Fruit fly (Drosophila melanogaster): ENCODE measurements around the gene Sfp36F.

Gene Sfp36F

DNA sequence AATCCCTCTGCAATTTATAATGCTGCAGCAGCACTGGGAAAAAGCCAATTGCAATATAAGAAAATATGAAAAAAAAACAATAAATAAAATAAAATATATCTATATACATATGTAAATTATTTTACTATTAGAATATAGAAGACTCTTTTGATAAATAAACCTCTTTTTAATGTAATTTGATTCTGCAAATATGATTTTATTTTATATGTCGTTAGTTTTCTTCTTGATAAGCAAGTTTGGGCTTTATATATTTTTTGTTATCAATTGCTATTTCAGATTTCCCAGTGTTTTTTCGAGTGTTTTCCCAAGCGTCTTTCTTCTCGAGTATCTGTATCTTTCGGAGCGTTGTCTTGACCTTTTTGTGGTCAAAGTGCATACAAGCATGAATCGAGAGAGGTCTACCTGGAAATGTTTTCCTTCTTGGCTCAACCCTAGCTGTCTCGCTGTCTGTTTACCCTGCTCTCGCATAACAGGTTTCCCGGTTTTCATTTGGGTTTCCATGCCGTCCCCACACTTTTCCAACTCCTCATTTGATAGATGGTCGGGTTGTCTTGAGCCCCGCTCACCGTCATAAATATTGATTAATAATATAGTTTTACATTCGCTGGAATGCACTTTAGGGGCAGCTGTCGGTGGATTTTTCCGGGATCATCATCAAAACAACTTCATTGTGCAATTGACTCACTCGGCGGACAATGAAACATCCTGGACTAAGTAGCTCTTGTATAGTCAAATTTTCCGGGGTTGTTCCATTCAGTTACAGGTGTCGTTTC lies 12.9 kb downstream of the Sfp36F start (continued):
- no peak for TF ChIP-seq gro (GFP tag; optimal IDR thresholded peaks at IDR 0.05)
- TF ChIP-seq tio (GFP tag; optimal IDR thresholded peaks at IDR 0.05), result peak; percentile 56
- TF ChIP-seq ro (GFP tag; IDR thresholded peaks at IDR 0.05), result no peak
- TF ChIP-seq Hr78 (GFP tag; optimal IDR thresholded peaks at IDR 0.05), result peak in 1 of 2 experiments; percentile 88
- TF ChIP-seq CG6175 (GFP tag; IDR thresholded peaks at IDR 0.05), result no peak
- no peak for TF ChIP-seq nom (GFP tag; optimal IDR thresholded peaks at IDR 0.05)
- peak; percentile 12 for TF ChIP-seq Xbp1 (GFP tag; optimal IDR thresholded peaks at IDR 0.05)
- no peak for TF ChIP-seq caup (GFP tag; optimal IDR thresholded peaks at IDR 0.05; ENCODE audit: severe bottlenecking)
- no peak for TF ChIP-seq CG32532 (GFP tag; IDR thresholded peaks at IDR 0.05)
- TF ChIP-seq zf30C (GFP tag; optimal IDR thresholded peaks at IDR 0.05), result peak; percentile 92
- no peak for TF ChIP-seq hkb (optimal IDR thresholded peaks at IDR 0.05)
- no peak for TF ChIP-seq hkb (GFP tag; IDR thresholded peaks at IDR 0.05)
- peak; percentile 89 for TF ChIP-seq CG17829 (tag; optimal IDR thresholded peaks at IDR 0.05)
- peak; percentile 45 for TF ChIP-seq Kr (GFP tag; optimal IDR thresholded peaks at IDR 0.05)
- TF ChIP-seq CG3065 (GFP tag; optimal IDR thresholded peaks at IDR 0.05), result no peak
- peak; percentile 83 for TF ChIP-seq nmo (GFP tag; optimal IDR thresholded peaks at IDR 0.05)
- TF ChIP-seq bbx (GFP tag; IDR thresholded peaks at IDR 0.05; ENCODE audit: partially characterized antibody), result no peak
- peak; percentile 43 for TF ChIP-seq CG5180 (GFP tag; optimal IDR thresholded peaks at IDR 0.05)
- no peak for TF ChIP-seq CG14014 (GFP tag; IDR thresholded peaks at IDR 0.05)
- TF ChIP-seq Camta (GFP tag; optimal IDR thresholded peaks at IDR 0.05), result no peak
- no peak for TF ChIP-seq dan (GFP tag; IDR thresholded peaks at IDR 0.05)
- no peak for TF ChIP-seq cwo (GFP tag; optimal IDR thresholded peaks at IDR 0.05)
- TF ChIP-seq crp (GFP tag; optimal IDR thresholded peaks at IDR 0.05), result no peak
- no peak for TF ChIP-seq CG10366 (GFP tag; IDR thresholded peaks at IDR 0.05)
- peak; percentile 6 for TF ChIP-seq scrt (GFP tag; optimal IDR thresholded peaks at IDR 0.05)
- TF ChIP-seq pita (GFP tag; optimal IDR thresholded peaks at IDR 0.05), result no peak
- TF ChIP-seq stwl (tag; optimal IDR thresholded peaks at IDR 0.05), result peak; percentile 42
- no peak for TF ChIP-seq Myb (GFP tag; optimal IDR thresholded peaks at IDR 0.05)
- TF ChIP-seq Dip2 (GFP tag; IDR thresholded peaks at IDR 0.05), result no peak
- TF ChIP-seq CG10209 (GFP tag; optimal IDR thresholded peaks at IDR 0.05), result peak; percentile 75
- no peak; the same call in 1 of the 2 replicates for TF ChIP-seq chm (GFP tag; IDR thresholded peaks at IDR 0.05)
- TF ChIP-seq bsh (GFP tag; optimal IDR thresholded peaks at IDR 0.05), result peak in 1 of 2 experiments; percentile 82
- TF ChIP-seq Hsf (GFP tag; optimal IDR thresholded peaks at IDR 0.05), result no peak
- no peak for TF ChIP-seq CG8944 (GFP tag; optimal IDR thresholded peaks at IDR 0.05)
- TF ChIP-seq gfzf (GFP tag; optimal IDR thresholded peaks at IDR 0.05), result no peak
- TF ChIP-seq Poxn (GFP tag; IDR thresholded peaks at IDR 0.05), result no peak
- TF ChIP-seq CG16813 (GFP tag; IDR thresholded peaks at IDR 0.05; ENCODE audit: partially characterized antibody), result no peak
- no peak for TF ChIP-seq lilli (GFP tag; optimal IDR thresholded peaks at IDR 0.05)
- peak; percentile 47; the same call in 1 of the 2 replicates for TF ChIP-seq ara (GFP tag; IDR thresholded peaks at IDR 0.05)
- TF ChIP-seq Bteb2 (GFP tag; optimal IDR thresholded peaks at IDR 0.05), result no peak
- 0 out of 3 replicates have a peak, but pooled peaks have one; percentile 32 for TF ChIP-seq CG2199 (GFP tag; IDR thresholded peaks at IDR 0.05)
- TF ChIP-seq crol (GFP tag; IDR thresholded peaks at IDR 0.05), result no peak
- peak; percentile 28 for TF ChIP-seq twi (tag; optimal IDR thresholded peaks at IDR 0.05)
- peak; percentile 41 for TF ChIP-seq Usf (GFP tag; optimal IDR thresholded peaks at IDR 0.05)
- TF ChIP-seq tx (GFP tag; optimal IDR thresholded peaks at IDR 0.05), result no peak
- TF ChIP-seq mam (GFP tag; optimal IDR thresholded peaks at IDR 0.05), result no peak
- TF ChIP-seq dm (GFP tag; optimal IDR thresholded peaks at IDR 0.05), result no peak
- TF ChIP-seq NfI (GFP tag; optimal IDR thresholded peaks at IDR 0.05), result no peak
- TF ChIP-seq Scr (GFP tag; IDR thresholded peaks at IDR 0.05; ENCODE audit: partially characterized antibody), result no peak
